Fruit fly (Drosophila melanogaster): Measurements from ENCODE around the gene CG16782.

DNA sequence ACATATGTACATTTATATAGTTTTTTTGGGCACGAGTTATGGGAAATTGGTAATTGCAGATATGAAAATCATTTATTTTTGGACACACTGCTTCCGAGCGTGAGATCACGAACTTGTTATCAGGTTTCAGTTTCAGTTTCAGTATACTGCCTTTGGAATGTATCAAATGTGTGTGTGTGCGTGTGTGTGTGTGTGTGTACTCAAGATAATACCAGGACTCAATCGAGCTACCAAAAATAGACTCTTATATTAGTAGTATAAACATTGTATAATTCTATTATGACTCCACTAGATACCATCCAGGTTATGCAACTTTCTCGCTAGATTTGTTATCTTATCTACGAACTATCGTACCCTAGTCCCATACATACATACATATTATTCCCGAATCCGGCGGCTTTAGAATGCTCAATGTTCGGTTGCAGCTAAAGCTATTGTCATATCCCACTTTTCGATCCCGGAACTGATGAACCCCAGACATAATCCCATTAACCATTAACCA lies 11.1 kb downstream of the CG16782 start, which contains the start of gene CG12535:
- TF ChIP-seq CG8478 (optimal IDR thresholded peaks at IDR 0.05), result no peak
- no peak for TF ChIP-seq psq (optimal IDR thresholded peaks at IDR 0.05)
- TF ChIP-seq usp (GFP tag; optimal IDR thresholded peaks at IDR 0.05), result no peak
